Fruit fly (Drosophila melanogaster): Measurements from ENCODE around the gene CG3308.

CG3308 gene

DNA sequence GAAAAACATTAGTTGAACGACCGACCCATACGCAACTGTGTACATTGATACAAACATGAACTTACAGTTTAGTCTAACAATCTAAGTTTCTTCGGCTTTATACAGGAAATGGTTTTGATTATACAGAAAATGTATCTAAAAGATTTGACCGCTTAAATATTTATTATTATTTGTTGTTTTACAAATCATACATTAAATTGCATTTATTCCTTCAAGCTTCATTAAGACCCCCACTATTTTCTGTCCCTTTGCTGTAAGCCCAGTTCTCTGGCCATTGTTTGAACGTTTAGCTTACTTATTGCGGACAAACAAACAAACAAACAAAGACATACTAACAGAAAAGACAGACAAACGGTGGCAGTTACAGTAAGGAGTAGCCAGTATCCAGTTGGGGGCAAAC is 19.3 kb downstream of the CG3308 start:
- TF ChIP-seq ey (GFP tag; optimal IDR thresholded peaks at IDR 0.05) (no peak), foxo (GFP tag; optimal IDR thresholded peaks at IDR 0.05) (no peak), dmrt93B (GFP tag; optimal IDR thresholded peaks at IDR 0.05) (no peak), lola (GFP tag; optimal IDR thresholded peaks at IDR 0.05) (no peak), OdsH (GFP tag; optimal IDR thresholded peaks at IDR 0.05) (no peak), Vsx2 (GFP tag; optimal IDR thresholded peaks at IDR 0.05; ENCODE audit: partially characterized antibody) (no peak), fru (GFP tag; optimal IDR thresholded peaks at IDR 0.05) (no peak)

DNA sequence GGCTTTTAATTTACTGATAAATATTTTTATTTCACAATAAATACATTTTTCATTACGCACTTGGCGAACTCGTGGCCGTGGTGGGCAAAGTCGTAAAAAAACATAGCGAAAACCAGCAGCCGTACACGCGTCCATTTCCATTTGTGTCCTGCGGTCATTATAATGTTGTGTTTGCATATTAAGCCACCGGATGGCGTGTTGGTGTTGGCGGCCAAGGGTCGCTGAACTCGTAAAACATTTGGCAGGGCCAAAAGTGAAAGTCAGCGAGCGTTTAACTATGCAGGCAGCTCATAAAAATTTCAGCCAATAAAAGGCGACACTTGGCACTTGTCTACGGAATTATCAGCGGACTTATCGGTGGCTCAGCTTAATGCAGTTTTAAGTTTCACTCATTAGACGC is 21.1 kb downstream of the CG3308 start:
- TF ChIP-seq rgr (GFP tag; optimal IDR thresholded peaks at IDR 0.05) (no peak), woc (GFP tag; optimal IDR thresholded peaks at IDR 0.05) (no peak), dmrt93B (GFP tag; optimal IDR thresholded peaks at IDR 0.05) (no peak)

DNA sequence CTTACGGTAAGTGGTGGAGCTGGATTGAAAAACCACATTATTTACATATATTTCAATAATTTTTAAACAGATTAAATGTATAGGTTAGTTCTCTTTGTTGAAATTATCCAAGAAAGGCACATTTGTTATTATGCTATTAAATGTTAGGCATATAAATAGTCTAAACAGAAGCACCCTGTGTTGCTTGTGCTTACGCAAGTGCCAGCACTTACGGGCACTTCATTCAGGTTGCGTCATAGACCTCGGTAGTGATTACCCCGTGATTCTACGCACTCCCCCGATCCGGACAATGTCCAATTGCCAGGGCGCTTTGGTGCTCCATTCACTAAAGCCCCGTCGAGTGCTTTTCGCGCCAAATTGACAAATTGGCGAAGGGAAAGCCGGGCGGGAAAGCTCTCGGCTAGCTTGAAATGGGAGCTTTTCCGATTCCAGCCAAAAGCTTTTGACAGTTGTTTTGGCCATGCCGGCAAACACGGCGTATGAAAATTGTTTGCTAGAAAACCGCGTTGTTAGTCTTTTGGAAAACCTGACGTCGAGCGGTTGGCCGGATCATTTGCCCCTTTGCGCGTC is 27.0 kb downstream of the CG3308 start, which contains the start of gene ETHR:
Gene ETHR (plus strand): TSS at position 520 of the 570 bp plus-strand sequence.
- TF ChIP-seq sv (GFP tag; optimal IDR thresholded peaks at IDR 0.05) (peak; percentile 4), OdsH (GFP tag; optimal IDR thresholded peaks at IDR 0.05) (no peak)

DNA sequence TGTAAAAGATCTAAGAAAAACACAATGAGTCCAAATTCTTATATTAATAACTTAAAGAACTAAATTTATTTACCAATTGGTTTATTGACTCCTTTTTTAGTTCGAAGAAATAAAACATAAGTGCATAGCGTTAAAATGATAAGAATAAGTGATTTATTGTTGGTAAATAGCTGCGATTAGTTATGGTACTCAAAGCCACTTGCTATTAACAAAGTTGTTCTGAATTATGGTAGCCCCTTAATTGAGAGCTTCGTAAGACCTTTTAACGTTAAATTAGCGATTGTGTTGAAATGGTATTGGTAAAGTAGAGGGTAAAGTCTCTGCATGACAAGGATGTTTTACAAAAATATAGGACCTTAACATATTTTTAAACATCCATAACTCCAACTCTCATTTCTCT is 27.8 kb downstream of the CG3308 start:
- TF ChIP-seq HLH106 (tag; optimal IDR thresholded peaks at IDR 0.05) (no peak), Dif (GFP tag; optimal IDR thresholded peaks at IDR 0.05; ENCODE audit: partially characterized antibody) (no peak), jim (GFP tag; optimal IDR thresholded peaks at IDR 0.05) (no peak), pan (optimal IDR thresholded peaks at IDR 0.05) (no peak), Rel (GFP tag; optimal IDR thresholded peaks at IDR 0.05) (no peak), Rel (tag; optimal IDR thresholded peaks at IDR 0.05) (no peak)

DNA sequence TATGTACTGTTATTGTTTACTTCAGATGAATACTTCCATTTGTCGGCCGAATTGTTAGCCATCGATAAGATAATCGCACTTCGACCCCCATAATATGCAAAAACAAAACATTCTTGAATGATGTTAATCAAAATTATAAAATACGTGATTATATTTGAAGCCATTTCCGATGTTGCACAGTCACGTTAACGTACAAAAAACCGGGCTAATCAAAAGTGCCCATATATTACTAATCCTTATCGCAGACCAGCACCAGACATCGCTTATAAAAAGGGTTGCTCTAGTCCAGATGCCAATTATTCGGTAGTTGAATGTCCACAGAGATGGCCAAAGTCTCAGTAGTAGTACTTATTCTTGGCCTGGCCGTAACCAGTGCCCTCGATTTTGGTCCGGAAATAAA is 31.3 kb downstream of the CG3308 start, which contains the start of gene CG5892:
Gene CG5892 (plus strand): TSS at position 301 of the 400 bp plus-strand sequence.
- no peak for TF ChIP-seq lola (GFP tag; optimal IDR thresholded peaks at IDR 0.05)
- TF ChIP-seq Hnf4 (GFP tag; optimal IDR thresholded peaks at IDR 0.05), result no peak
- no peak for TF ChIP-seq CG9705 (GFP tag; optimal IDR thresholded peaks at IDR 0.05)

DNA sequence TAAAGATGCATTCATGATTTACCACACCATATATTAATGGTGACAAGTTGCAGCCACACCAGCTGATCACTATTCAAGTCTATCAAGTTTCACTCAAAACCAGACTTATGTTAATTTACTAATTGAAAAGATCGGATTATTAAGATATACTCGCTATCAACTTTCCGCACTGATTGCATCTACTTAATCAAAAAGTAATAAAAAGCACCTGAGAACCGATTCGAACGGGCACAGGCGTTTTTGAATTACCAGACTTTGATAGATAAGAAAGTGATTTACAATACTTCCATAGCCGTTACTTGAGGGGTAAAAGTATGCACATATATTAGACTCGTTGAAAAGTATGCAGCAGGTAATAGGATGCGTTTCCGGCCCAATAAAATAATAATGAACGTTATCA is 32.3 kb downstream of the CG3308 start:
- no peak for TF ChIP-seq sage (GFP tag; optimal IDR thresholded peaks at IDR 0.05)
- TF ChIP-seq Dif (GFP tag; optimal IDR thresholded peaks at IDR 0.05; ENCODE audit: partially characterized antibody), result no peak
- no peak for TF ChIP-seq HLH106 (tag; optimal IDR thresholded peaks at IDR 0.05)
- TF ChIP-seq h (GFP tag; optimal IDR thresholded peaks at IDR 0.05), result no peak
- no peak for TF ChIP-seq GATAd (GFP tag; optimal IDR thresholded peaks at IDR 0.05)
- TF ChIP-seq pan (optimal IDR thresholded peaks at IDR 0.05), result no peak
- TF ChIP-seq Dfd (GFP tag; optimal IDR thresholded peaks at IDR 0.05), result no peak
- TF ChIP-seq jim (GFP tag; optimal IDR thresholded peaks at IDR 0.05), result no peak
- TF ChIP-seq Sp1 (GFP tag; optimal IDR thresholded peaks at IDR 0.05), result no peak
- TF ChIP-seq foxo (GFP tag; optimal IDR thresholded peaks at IDR 0.05), result no peak
- no peak for TF ChIP-seq psq (GFP tag; optimal IDR thresholded peaks at IDR 0.05)

DNA sequence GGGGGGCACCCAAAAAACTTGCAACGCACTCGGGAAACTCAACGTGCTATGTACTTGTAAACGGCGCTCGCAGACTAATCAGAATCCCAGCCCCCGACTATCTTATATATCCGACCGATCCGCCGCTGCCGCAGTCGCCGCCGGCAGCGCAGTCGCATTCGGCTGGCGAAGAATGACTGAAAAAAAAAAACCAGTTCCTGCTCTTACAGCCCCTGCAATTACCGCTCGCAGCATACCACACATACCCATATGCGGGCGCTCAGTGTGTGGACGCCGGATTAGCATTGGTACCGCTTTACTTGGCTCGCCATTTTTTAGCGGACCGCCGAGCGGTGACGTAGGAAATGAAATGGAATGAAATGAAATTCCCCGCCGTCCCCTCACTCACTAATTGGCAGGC is 36.5 kb downstream of the CG3308 start, which contains the start of gene e:
Gene e (minus strand): TSS at position 79 of the 400 bp plus-strand sequence.
- no peak for TF ChIP-seq Sp1 (GFP tag; optimal IDR thresholded peaks at IDR 0.05)
- no peak for TF ChIP-seq tai (GFP tag; optimal IDR thresholded peaks at IDR 0.05)
- TF ChIP-seq woc (GFP tag; optimal IDR thresholded peaks at IDR 0.05), result no peak
- TF ChIP-seq br (GFP tag; optimal IDR thresholded peaks at IDR 0.05), result no peak
- TF ChIP-seq Hr78 (GFP tag; optimal IDR thresholded peaks at IDR 0.05), result no peak
- no peak for TF ChIP-seq Dif (GFP tag; optimal IDR thresholded peaks at IDR 0.05; ENCODE audit: partially characterized antibody)
- no peak for TF ChIP-seq usp (GFP tag; optimal IDR thresholded peaks at IDR 0.05)
- no peak for TF ChIP-seq foxo (GFP tag; optimal IDR thresholded peaks at IDR 0.05)
- TF ChIP-seq psq (GFP tag; optimal IDR thresholded peaks at IDR 0.05), result no peak
- no peak for TF ChIP-seq GATAd (GFP tag; optimal IDR thresholded peaks at IDR 0.05)
- no peak for TF ChIP-seq dl (GFP tag; optimal IDR thresholded peaks at IDR 0.05; ENCODE audit: insufficient read depth in 1 of 2, partially characterized antibody in 2 of 2)
- no peak for TF ChIP-seq HLH106 (tag; optimal IDR thresholded peaks at IDR 0.05)
- TF ChIP-seq Rel (GFP tag; optimal IDR thresholded peaks at IDR 0.05), result no peak
- TF ChIP-seq Rel (tag; optimal IDR thresholded peaks at IDR 0.05), result no peak
